Fruit fly (Drosophila melanogaster) whole organism, adult: ENCODE data around the gene CG14105.

Experiments used
- CG12768 ChIP-seq: fragments of 200-800 bp; sonication (Bioruptor generic); optimal IDR thresholded peaks from 2 replicates; lab custom pipeline; 2017; ENCODE audit warnings: missing biosample characterization, missing genetic modification characterization, mild to moderate bottlenecking, moderate library complexity, missing genetic modification reagents
- CG1620 ChIP-seq: fragments of 200-800 bp; sonication (Bioruptor generic); optimal IDR thresholded peaks from 2 replicates; lab custom pipeline; 2016; ENCODE audit warnings: missing biosample characterization, missing genetic modification characterization
- CG33017 ChIP-seq: fragments of 200-800 bp; sonication (Bioruptor generic); optimal IDR thresholded peaks from 2 replicates; lab custom pipeline; 2018; ENCODE audit warnings: missing biosample characterization, mild to moderate bottlenecking, missing genetic modification characterization, moderate library complexity
- CG5204 ChIP-seq: fragments of 200-800 bp; sonication (Bioruptor generic); optimal IDR thresholded peaks from 2 replicates; lab custom pipeline; 2016; ENCODE audit warnings: missing biosample characterization, missing genetic modification characterization
- CG7045 ChIP-seq: fragments of 200-800 bp; sonication (Bioruptor generic); optimal IDR thresholded peaks from 2 replicates; lab custom pipeline; 2017; ENCODE audit warnings: missing biosample characterization, mild to moderate bottlenecking, missing genetic modification characterization
- CG7101 ChIP-seq: fragments of 200-800 bp; sonication (Bioruptor generic); optimal IDR thresholded peaks from 2 replicates; lab custom pipeline; 2018; ENCODE audit warnings: missing biosample characterization, mild to moderate bottlenecking, missing genetic modification characterization, moderate library complexity
- Clk ChIP-seq: fragments of 200-800 bp; sonication (Bioruptor generic); optimal IDR thresholded peaks from 2 replicates; lab custom pipeline; 2017; ENCODE audit warnings: missing biosample characterization, missing genetic modification characterization
- Hr96 ChIP-seq: fragments of 200-800 bp; sonication (Bioruptor generic); optimal IDR thresholded peaks from 2 replicates; lab custom pipeline; 2016; ENCODE audit warnings: missing biosample characterization, missing genetic modification characterization
- Mnt ChIP-seq: fragments of 200-800 bp; sonication (Bioruptor generic); optimal IDR thresholded peaks from 2 replicates; lab custom pipeline; 2016; ENCODE audit warnings: missing biosample characterization, mild to moderate bottlenecking, missing genetic modification characterization
- bab1 ChIP-seq: fragments of 200-800 bp; sonication (Bioruptor generic); optimal IDR thresholded peaks from 3 replicates; lab custom pipeline; 2019; ENCODE audit warnings: missing biosample characterization, mild to moderate bottlenecking, missing genetic modification characterization, moderate library complexity
- cic ChIP-seq: fragments of 200-800 bp; sonication (Bioruptor generic); optimal IDR thresholded peaks from 2 replicates; lab custom pipeline; 2017; ENCODE audit warnings: missing biosample characterization, mild to moderate bottlenecking, missing genetic modification characterization, moderate library complexity
- kay ChIP-seq: fragments of 200-800 bp; sonication (Bioruptor generic); peaks from one replicate; lab custom pipeline; 2016; ENCODE audit warnings: missing biosample characterization, missing genetic modification characterization, borderline replicate concordance

DNA sequence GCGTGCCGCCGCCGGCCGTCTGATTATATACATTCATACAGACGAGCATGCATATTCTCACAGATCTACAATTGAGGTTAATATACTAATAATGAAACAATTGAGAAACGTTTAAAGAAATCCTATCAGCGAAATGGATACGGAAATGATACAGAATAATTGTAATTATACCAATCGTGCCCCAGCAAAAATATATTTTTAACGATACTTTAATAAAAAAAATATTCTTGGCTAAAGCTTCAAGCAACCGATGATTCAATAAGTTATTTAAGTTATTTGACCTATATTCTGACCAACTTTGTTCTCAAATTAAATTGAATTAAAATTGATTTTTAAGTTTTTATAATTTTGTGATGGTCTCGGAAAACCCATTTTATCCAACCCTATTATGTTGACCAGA, 49.6 kb upstream of the CG14105 start:
- TF ChIP-seq CG5204 (GFP tag; lab: Kevin White, UChicago) (no peak), cic (GFP tag; lab: Kevin White, UChicago) (no peak), kay (GFP tag; lab: Kevin White, UChicago) (no peak), Mnt (GFP tag; lab: Kevin White, UChicago) (no peak), Hr96 (GFP tag; lab: Kevin White, UChicago) (no peak), CG1620 (GFP tag; lab: Kevin White, UChicago) (no peak), CG7101 (no peak), Clk (GFP tag; lab: Kevin White, UChicago) (no peak), CG7045 (no peak), CG33017 (tag; lab: Kevin White, UChicago) (no peak), CG12768 (GFP tag; lab: Kevin White, UChicago) (no peak), bab1 (GFP tag; lab: Kevin White, UChicago) (no peak)
